Worm (Caenorhabditis elegans) whole organism, late embryonic: ENCODE results near the gene oops-1.

ENCODE experiments used
- C08G9.2 ChIP-seq: sonication (generic microtip); optimal IDR thresholded peaks from 2 replicates; lab custom pipeline; 2016; ENCODE audit warnings: mild to moderate bottlenecking, missing genetic modification characterization, moderate library complexity, missing compliant biosample characterization
- C38D4.7 ChIP-seq: fragments of 200-800 bp; sonication (Bioruptor generic); optimal IDR thresholded peaks from 2 replicates; lab custom pipeline; 2018; ENCODE audit warnings: mild to moderate bottlenecking, missing genetic modification characterization, moderate library complexity, missing compliant biosample characterization
- F13H6.1 ChIP-seq: sonication (generic microtip); optimal IDR thresholded peaks from 2 replicates; lab custom pipeline; 2016; ENCODE audit warnings: missing genetic modification characterization, missing compliant biosample characterization
- K02D7.2 ChIP-seq: sonication (generic microtip); optimal IDR thresholded peaks from 2 replicates; lab custom pipeline; 2017; ENCODE audit warnings: mild to moderate bottlenecking, missing genetic modification characterization, missing compliant biosample characterization
- T23F11.4 ChIP-seq: fragments of 200-800 bp; sonication (Bioruptor generic); optimal IDR thresholded peaks from 2 replicates; lab custom pipeline; 2018; ENCODE audit warnings: mild to moderate bottlenecking, missing genetic modification characterization, missing compliant biosample characterization
- Y22D7AL.16 ChIP-seq: sonication (generic microtip); optimal IDR thresholded peaks from 2 replicates; lab custom pipeline; 2016; ENCODE audit warnings: missing genetic modification characterization, missing compliant biosample characterization
- ahr-1 ChIP-seq: sonication (generic microtip); optimal IDR thresholded peaks from 2 replicates; lab custom pipeline; 2016; ENCODE audit warnings: missing genetic modification characterization, missing compliant biosample characterization
- ama-1 ChIP-seq: fragments of 150-350 bp; optimal IDR thresholded peaks from 2 replicates; lab custom pipeline; 2014
- ceh-18 ChIP-seq: sonication (generic microtip); optimal IDR thresholded peaks from 2 replicates; lab custom pipeline; 2016; ENCODE audit warnings: missing genetic modification characterization, missing compliant biosample characterization
- ceh-2 ChIP-seq: sonication (generic microtip); optimal IDR thresholded peaks from 2 replicates; lab custom pipeline; 2016; ENCODE audit warnings: missing genotype, missing genetic modification characterization, missing compliant biosample characterization
- ceh-22 ChIP-seq: sonication (generic microtip); optimal IDR thresholded peaks from 2 replicates; lab custom pipeline; 2017; ENCODE audit warnings: missing biosample characterization, missing genetic modification characterization
- ceh-30 ChIP-seq: fragments of 150-350 bp; optimal IDR thresholded peaks from 2 replicates; lab custom pipeline; 2014; ENCODE audit warnings: missing biosample characterization, missing genetic modification characterization
- ceh-34 ChIP-seq: sonication (generic microtip); optimal IDR thresholded peaks from 2 replicates; lab custom pipeline; 2016; ENCODE audit warnings: mild to moderate bottlenecking, missing genetic modification characterization, missing compliant biosample characterization
- ceh-48 ChIP-seq: sonication (generic microtip); optimal IDR thresholded peaks from 2 replicates; lab custom pipeline; 2016; ENCODE audit warnings: missing genetic modification characterization, inconsistent platforms, missing compliant biosample characterization
- ceh-6 ChIP-seq: fragments of 200-800 bp; sonication (Bioruptor generic); optimal IDR thresholded peaks from 2 replicates; lab custom pipeline; 2018; ENCODE audit warnings: mild to moderate bottlenecking, missing genetic modification characterization, missing compliant biosample characterization
- ceh-9 ChIP-seq: sonication (generic microtip); optimal IDR thresholded peaks from 2 replicates; lab custom pipeline; 2016; ENCODE audit warnings: mild to moderate bottlenecking, missing genetic modification characterization, inconsistent platforms, missing compliant biosample characterization
- dmd-4 ChIP-seq: sonication (generic microtip); optimal IDR thresholded peaks from 2 replicates; lab custom pipeline; 2016; ENCODE audit warnings: borderline replicate concordance, missing genetic modification characterization, missing compliant biosample characterization
- dve-1 ChIP-seq: sonication (generic microtip); optimal IDR thresholded peaks from 2 replicates; lab custom pipeline; 2017; ENCODE audit warnings: antibody characterized with exemption, mild to moderate bottlenecking, missing genetic modification characterization, missing compliant biosample characterization
- elt-4 ChIP-seq: sonication (generic microtip); optimal IDR thresholded peaks from 2 replicates; lab custom pipeline; 2016; ENCODE audit warnings: missing genetic modification characterization, missing compliant biosample characterization
- eyg-1 ChIP-seq: sonication (generic microtip); optimal IDR thresholded peaks from 2 replicates; lab custom pipeline; 2016; ENCODE audit warnings: missing genotype, missing genetic modification characterization, missing compliant biosample characterization
- fax-1 ChIP-seq: sonication (generic microtip); optimal IDR thresholded peaks from 2 replicates; lab custom pipeline; 2016; ENCODE audit warnings: missing genotype, missing genetic modification characterization, missing compliant biosample characterization
- fkh-6 ChIP-seq: sonication (generic microtip); optimal IDR thresholded peaks from 2 replicates; lab custom pipeline; 2016; ENCODE audit warnings: missing genetic modification characterization, missing compliant biosample characterization
- gmeb-2 ChIP-seq: sonication (generic microtip); optimal IDR thresholded peaks from 2 replicates; lab custom pipeline; 2016; ENCODE audit warnings: missing genetic modification characterization, inconsistent platforms, missing compliant biosample characterization
- hlh-30 ChIP-seq: sonication (generic microtip); optimal IDR thresholded peaks from 2 replicates; lab custom pipeline; 2017; ENCODE audit warnings: antibody characterized with exemption, missing genetic modification characterization, missing compliant biosample characterization; ENCODE audit not compliant: insufficient read depth
- hlh-8 ChIP-seq: sonication (generic microtip); optimal IDR thresholded peaks from 2 replicates; lab custom pipeline; 2016; ENCODE audit warnings: missing genotype, missing genetic modification characterization, missing compliant biosample characterization
- lin-11 ChIP-seq: fragments of 200-800 bp; sonication (Bioruptor generic); optimal IDR thresholded peaks from 2 replicates; lab custom pipeline; 2018; ENCODE audit warnings: mild to moderate bottlenecking, missing genetic modification characterization, missing compliant biosample characterization
- madf-2 ChIP-seq: sonication (generic microtip); optimal IDR thresholded peaks from 2 replicates; lab custom pipeline; 2017; ENCODE audit warnings: missing genetic modification characterization, missing compliant biosample characterization
- nfya-1 ChIP-seq: sonication (generic microtip); optimal IDR thresholded peaks from 2 replicates; lab custom pipeline; 2017; ENCODE audit warnings: missing genetic modification characterization, mild to moderate bottlenecking, missing compliant biosample characterization, antibody characterized with exemption, moderate library complexity
- nhr-11 ChIP-seq: fragments of 150-350 bp; optimal IDR thresholded peaks from 2 replicates; lab custom pipeline; 2014; ENCODE audit warnings: missing biosample characterization, missing genetic modification characterization
- nhr-232 ChIP-seq: sonication (generic microtip); optimal IDR thresholded peaks from 2 replicates; lab custom pipeline; 2016; ENCODE audit warnings: missing genetic modification characterization, missing compliant biosample characterization
- odd-2 ChIP-seq: sonication (generic microtip); optimal IDR thresholded peaks from 2 replicates; lab custom pipeline; 2017; ENCODE audit warnings: antibody characterized with exemption, mild to moderate bottlenecking, missing genetic modification characterization, missing compliant biosample characterization
- pag-3 ChIP-seq: sonication (generic microtip); optimal IDR thresholded peaks from 2 replicates; lab custom pipeline; 2016; ENCODE audit warnings: missing compliant biosample characterization, missing genetic modification characterization, borderline replicate concordance
- pax-1 ChIP-seq: fragments of 150-350 bp; optimal IDR thresholded peaks from 2 replicates; lab custom pipeline; 2014; ENCODE audit warnings: missing biosample characterization, missing genetic modification characterization
- pha-4 ChIP-seq: fragments of 150-350 bp; optimal IDR thresholded peaks from 2 replicates; lab custom pipeline; 2018; ENCODE audit warnings: missing biosample characterization, missing genetic modification reagents, missing genetic modification characterization
- pros-1 ChIP-seq: fragments of 150-350 bp; optimal IDR thresholded peaks from 2 replicates; lab custom pipeline; 2014; ENCODE audit warnings: missing biosample characterization, missing genetic modification reagents, missing genetic modification characterization
- ref-2 ChIP-seq: sonication (generic microtip); optimal IDR thresholded peaks from 2 replicates; lab custom pipeline; 2016; ENCODE audit warnings: missing genetic modification characterization, missing compliant biosample characterization
- rnt-1 ChIP-seq: sonication (generic microtip); optimal IDR thresholded peaks from 2 replicates; lab custom pipeline; 2016; ENCODE audit warnings: missing genetic modification characterization, missing compliant biosample characterization
- sox-4 ChIP-seq: sonication (generic microtip); optimal IDR thresholded peaks from 2 replicates; lab custom pipeline; 2017; ENCODE audit warnings: mild to moderate bottlenecking, missing genetic modification characterization, inconsistent platforms, missing compliant biosample characterization
- unc-55 ChIP-seq: sonication (generic microtip); optimal IDR thresholded peaks from 2 replicates; lab custom pipeline; 2017; ENCODE audit warnings: missing biosample characterization, missing genetic modification reagents, missing genetic modification characterization
- zip-5 ChIP-seq: sonication (generic microtip); optimal IDR thresholded peaks from 2 replicates; lab custom pipeline; 2016; ENCODE audit warnings: missing genetic modification characterization, missing compliant biosample characterization

oops-1 gene

ce11 chrIV:5780234-5780788 is 33.6 kb downstream of the oops-1 start:
- TF ChIP-seq F13H6.1 (tag; lab: Kevin White, UChicago) (no peak), K02D7.2 (tag; lab: Kevin White, UChicago) (no peak), nhr-11 (tag; lab: Kevin White, UChicago) (no peak), fax-1 (tag; lab: Kevin White, UChicago) (no peak), pros-1 (no peak), dve-1 (tag; lab: Kevin White, UChicago) (no peak), ceh-34 (tag; lab: Kevin White, UChicago) (no peak), lin-11 (tag; lab: Kevin White, UChicago) (no peak), ceh-22 (tag; lab: Kevin White, UChicago) (no peak)

ce11 chrIV:5779537-5779936 is 34.4 kb downstream of the oops-1 start:
- TF ChIP-seq C38D4.7 (no peak), ceh-48 (tag; lab: Kevin White, UChicago) (no peak), F13H6.1 (tag; lab: Kevin White, UChicago) (no peak), pros-1 (no peak), elt-4 (tag; lab: Kevin White, UChicago) (no peak), ref-2 (tag; lab: Kevin White, UChicago) (no peak), ceh-30 (no peak)

- no peak for TF ChIP-seq pros-1
- TF ChIP-seq K02D7.2 (tag; lab: Kevin White, UChicago): no peak
- TF ChIP-seq madf-2 (tag; lab: Kevin White, UChicago): no peak
- no peak for TF ChIP-seq pax-1 (tag; lab: Kevin White, UChicago)
- TF ChIP-seq eyg-1: no peak
Observed at ce11 chrIV:5778342-5778741, 35.6 kb downstream of the oops-1 start.

ce11 chrIV:5766804-5767203 is 47.1 kb downstream of the oops-1 start:
- TF ChIP-seq fax-1 (tag; lab: Kevin White, UChicago) (no peak), ahr-1 (no peak), odd-2 (tag; lab: Kevin White, UChicago) (no peak), ceh-22 (tag; lab: Kevin White, UChicago) (no peak), nhr-232 (tag; lab: Kevin White, UChicago) (no peak), T23F11.4 (GFP tag; lab: Kevin White, UChicago) (no peak), gmeb-2 (no peak), dve-1 (tag; lab: Kevin White, UChicago) (no peak), dmd-4 (tag; lab: Kevin White, UChicago) (no peak), elt-4 (tag; lab: Kevin White, UChicago) (no peak), Y22D7AL.16 (tag; lab: Kevin White, UChicago) (no peak), fkh-6 (tag; lab: Kevin White, UChicago) (no peak), ceh-6 (GFP tag; lab: Kevin White, UChicago) (no peak), nfya-1 (tag; lab: Kevin White, UChicago) (no peak)

- TF ChIP-seq nhr-232 (tag; lab: Kevin White, UChicago) (no peak), unc-55 (no peak), ceh-18 (no peak), zip-5 (tag; lab: Kevin White, UChicago) (no peak), C08G9.2 (tag; lab: Kevin White, UChicago) (no peak), sox-4 (tag; lab: Kevin White, UChicago) (no peak), pag-3 (tag; lab: Kevin White, UChicago) (no peak), elt-4 (tag; lab: Kevin White, UChicago) (no peak), ceh-2 (no peak), ama-1 (lab: Kevin White, UChicago) (no peak), nfya-1 (tag; lab: Kevin White, UChicago) (no peak), ceh-9 (tag; lab: Kevin White, UChicago) (no peak), K02D7.2 (tag; lab: Kevin White, UChicago) (no peak), hlh-30 (tag; lab: Kevin White, UChicago) (no peak), pha-4 (tag; lab: Kevin White, UChicago) (no peak), rnt-1 (no peak), hlh-8 (tag; lab: Kevin White, UChicago) (no peak)
Observed at ce11 chrIV:5765652-5766051, 48.3 kb downstream of the oops-1 start.
